Worm (Caenorhabditis elegans): Measurements from ENCODE around the gene gcy-23.

Gene gcy-23

ce11 chrIV:3294553-3295185 is 5.5 kb upstream of the gcy-23 start, which contains the start of gene W08E12.7:
TSS of gene W08E12.7 (plus strand) at chrIV:3295135.
- peak; percentile 94 for TF ChIP-seq ceh-31 (tag; optimal IDR thresholded peaks at IDR 0.05)
- peak; percentile 79 for TF ChIP-seq elt-2 (tag; optimal IDR thresholded peaks at IDR 0.05)
- TF ChIP-seq ceh-34 (tag; optimal IDR thresholded peaks at IDR 0.05) = peak; percentile 91
- peak; percentile 63 for TF ChIP-seq unc-55 (GFP tag; optimal IDR thresholded peaks at IDR 0.05)
- TF ChIP-seq K09A11.1 (tag; optimal IDR thresholded peaks at IDR 0.05; ENCODE audit: insufficient read depth) = peak; percentile 41
- TF ChIP-seq ahr-1 (tag; optimal IDR thresholded peaks at IDR 0.05) = peak; percentile 25
- peak; percentile 17 for TF ChIP-seq T23F11.4 (GFP tag; optimal IDR thresholded peaks at IDR 0.05)
- TF ChIP-seq C38D4.7 (GFP tag; optimal IDR thresholded peaks at IDR 0.05) = peak; percentile 5
- TF ChIP-seq ceh-30 (tag; optimal IDR thresholded peaks at IDR 0.05) = peak; percentile 23
- peak; percentile 49 for TF ChIP-seq unc-3 (GFP tag; conservative IDR thresholded peaks at IDR 0.05)
- TF ChIP-seq unc-3 (tag; optimal IDR thresholded peaks at IDR 0.05) = peak; percentile 60
- peak; percentile 4 for TF ChIP-seq npax-4 (tag; optimal IDR thresholded peaks at IDR 0.05)
- TF ChIP-seq ceh-6 (GFP tag; optimal IDR thresholded peaks at IDR 0.05) = peak; percentile 22
- no peak for TF ChIP-seq ceh-22 (tag; optimal IDR thresholded peaks at IDR 0.05)
- peak; percentile 3 for TF ChIP-seq K02D7.2 (tag; optimal IDR thresholded peaks at IDR 0.05)
- TF ChIP-seq ama-1 (optimal IDR thresholded peaks at IDR 0.05) = no peak
- peak; percentile 84 for TF ChIP-seq ets-4 (tag; optimal IDR thresholded peaks at IDR 0.05)
- TF ChIP-seq nhr-11 (tag; optimal IDR thresholded peaks at IDR 0.05) = no peak
- TF ChIP-seq lin-11 (tag; optimal IDR thresholded peaks at IDR 0.05) = peak; percentile 17
- no peak for TF ChIP-seq pha-4 (tag; optimal IDR thresholded peaks at IDR 0.05)
- no peak for TF ChIP-seq gmeb-2 (tag; optimal IDR thresholded peaks at IDR 0.05)
- no peak for TF ChIP-seq ceh-9 (tag; optimal IDR thresholded peaks at IDR 0.05)
- TF ChIP-seq sox-4 (tag; optimal IDR thresholded peaks at IDR 0.05) = no peak
- peak; percentile 42 for TF ChIP-seq eyg-1 (tag; optimal IDR thresholded peaks at IDR 0.05)
- no peak for TF ChIP-seq fkh-10 (GFP tag; optimal IDR thresholded peaks at IDR 0.05)
- peak; percentile 91 for TF ChIP-seq ref-2 (tag; optimal IDR thresholded peaks at IDR 0.05)
- no peak for TF ChIP-seq odd-2 (tag; optimal IDR thresholded peaks at IDR 0.05)
- peak; percentile 41 for TF ChIP-seq hlh-15 (tag; optimal IDR thresholded peaks at IDR 0.05)
- peak; percentile 60 for TF ChIP-seq madf-2 (tag; optimal IDR thresholded peaks at IDR 0.05)
- peak; percentile 68 for TF ChIP-seq ttx-3 (tag; optimal IDR thresholded peaks at IDR 0.05)
- no peak for TF ChIP-seq fkh-6 (tag; optimal IDR thresholded peaks at IDR 0.05)
- peak; percentile 91 for TF ChIP-seq tbx-2 (tag; optimal IDR thresholded peaks at IDR 0.05)
- peak; percentile 78 for TF ChIP-seq fax-1 (tag; optimal IDR thresholded peaks at IDR 0.05)
- TF ChIP-seq ceh-48 (tag; optimal IDR thresholded peaks at IDR 0.05) = peak; percentile 22
- TF ChIP-seq ceh-14 (tag; optimal IDR thresholded peaks at IDR 0.05) = peak; percentile 78
- TF ChIP-seq tbx-7 (tag; optimal IDR thresholded peaks at IDR 0.05) = peak; percentile 33
- peak; percentile 89 for TF ChIP-seq nfya-1 (tag; optimal IDR thresholded peaks at IDR 0.05)
- peak; percentile 34 for TF ChIP-seq pax-1 (tag; optimal IDR thresholded peaks at IDR 0.05)
- TF ChIP-seq pat-9 (tag; optimal IDR thresholded peaks at IDR 0.05) = peak; percentile 35
- TF ChIP-seq unc-86 (tag; optimal IDR thresholded peaks at IDR 0.05) = peak; percentile 70
- peak; percentile 87 for TF ChIP-seq ceh-18 (tag; optimal IDR thresholded peaks at IDR 0.05)
- peak; percentile 15 for TF ChIP-seq pha-2 (tag; optimal IDR thresholded peaks at IDR 0.05)
- peak; percentile 85 for TF ChIP-seq hlh-30 (tag; optimal IDR thresholded peaks at IDR 0.05; ENCODE audit: insufficient read depth)
- no peak for TF ChIP-seq pag-3 (tag; optimal IDR thresholded peaks at IDR 0.05; ENCODE audit: borderline replicate concordance)
- no peak for TF ChIP-seq hlh-6 (tag; optimal IDR thresholded peaks at IDR 0.05)
- peak; percentile 69 for TF ChIP-seq dmd-4 (tag; optimal IDR thresholded peaks at IDR 0.05; ENCODE audit: borderline replicate concordance)
- TF ChIP-seq mec-3 (tag; optimal IDR thresholded peaks at IDR 0.05; ENCODE audit: borderline replicate concordance) = no peak
- no peak for TF ChIP-seq lim-6 (tag; optimal IDR thresholded peaks at IDR 0.05)
- TF ChIP-seq che-1 (tag; optimal IDR thresholded peaks at IDR 0.05) = peak; percentile 25
- peak; percentile 57 for TF ChIP-seq F13H6.1 (tag; optimal IDR thresholded peaks at IDR 0.05)
- TF ChIP-seq syd-9 (tag; optimal IDR thresholded peaks at IDR 0.05) = peak; percentile 35
- TF ChIP-seq ceh-19 (GFP tag; optimal IDR thresholded peaks at IDR 0.05) = peak; percentile 15
